Fruit fly (Drosophila melanogaster): ENCODE measurements around the gene Kaz.
A peak's percentile ranks its signal among the peaks of the same experiment; 100 is the strongest.

The Kaz gene

DNA sequence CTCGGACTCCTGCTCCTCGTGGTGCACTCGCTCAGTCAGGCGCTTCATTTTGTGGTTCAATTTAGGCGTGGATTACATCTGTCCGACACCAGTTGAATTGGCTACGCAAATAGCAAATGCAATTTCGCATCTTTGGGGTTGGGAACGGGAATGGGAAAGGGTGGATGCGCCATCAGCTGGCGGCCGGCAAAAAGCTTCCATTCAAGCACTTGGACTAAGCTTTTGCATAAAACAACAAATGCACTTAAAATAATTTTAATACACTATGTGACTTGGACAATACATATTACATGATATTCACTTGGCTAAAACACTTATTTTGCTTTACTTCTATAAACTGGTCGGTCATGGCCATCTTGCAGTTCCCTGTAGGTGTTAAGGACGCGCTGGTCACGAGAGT lies 26.4 kb upstream of the Kaz start, which contains the start of gene HDAC11:
HDAC11 (minus strand) TSS at position 101 of the 400 bp plus-strand sequence.
- no peak for TF ChIP-seq noc (tag; optimal IDR thresholded peaks at IDR 0.05)

dm6 chr3R:24851429-24851828 lies 21.7 kb upstream of the Kaz start, which contains the start of gene Nct:
Gene Nct, plus strand, starts transcription at chr3R:24851601.
- no peak for TF ChIP-seq noc (tag; optimal IDR thresholded peaks at IDR 0.05)

dm6 chr3R:24850420-24850819 lies 20.7 kb upstream of the Kaz start, which contains the start of gene CG7006:
Gene CG7006, plus strand, starts transcription at chr3R:24850627.
- TF ChIP-seq noc (tag; optimal IDR thresholded peaks at IDR 0.05), result no peak

DNA sequence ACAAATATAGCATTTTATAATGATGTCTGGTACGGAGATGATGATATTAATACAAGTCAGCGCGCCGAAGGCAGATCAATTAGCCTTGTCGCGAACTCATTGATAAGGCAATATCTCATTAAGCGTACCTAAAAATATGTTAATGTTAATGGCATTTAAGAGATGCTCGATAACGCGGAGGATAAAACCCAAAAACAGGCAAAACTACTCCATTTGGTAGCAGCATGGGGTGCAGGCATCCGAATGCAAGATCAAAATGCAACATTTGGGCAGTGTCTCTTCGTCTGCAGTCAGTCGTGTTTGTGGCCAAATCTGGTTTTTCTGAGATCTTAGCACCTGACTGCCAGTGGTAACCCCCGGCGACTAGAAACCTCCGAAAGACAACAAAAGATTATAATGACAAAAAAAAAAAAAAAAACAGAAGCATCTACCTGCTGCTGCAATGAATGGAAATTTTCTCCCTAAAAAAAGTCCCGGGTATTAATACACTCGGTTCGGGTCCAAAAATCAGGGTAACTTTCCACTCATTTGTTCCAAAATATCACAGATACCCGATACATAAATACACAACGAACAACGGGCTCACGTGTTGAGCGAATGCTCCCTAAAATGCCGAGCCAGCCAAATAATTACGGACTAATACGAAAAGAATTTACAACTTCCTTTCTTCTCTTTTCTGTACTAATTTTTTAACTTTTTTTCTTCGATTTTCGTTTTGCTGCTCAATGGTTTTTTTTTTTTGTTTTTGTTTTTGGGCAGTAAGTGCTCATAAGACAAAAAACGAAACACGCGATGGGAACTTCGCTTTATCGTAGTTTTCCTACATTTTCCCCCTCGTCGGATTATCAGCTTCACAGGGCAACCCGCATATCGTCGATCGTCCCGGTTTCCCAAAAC lies 16.4 kb upstream of the Kaz start:
- no peak for TF ChIP-seq noc (tag; optimal IDR thresholded peaks at IDR 0.05)

dm6 chr3R:24845148-24845547 lies 15.4 kb upstream of the Kaz start:
- peak; percentile 56 for TF ChIP-seq noc (tag; optimal IDR thresholded peaks at IDR 0.05)

dm6 chr3R:24841635-24842034 lies 11.9 kb upstream of the Kaz start, which contains the start of gene Esp:
Gene Esp, plus strand, starts transcription at chr3R:24841935.
- TF ChIP-seq noc (tag; optimal IDR thresholded peaks at IDR 0.05), result no peak

DNA sequence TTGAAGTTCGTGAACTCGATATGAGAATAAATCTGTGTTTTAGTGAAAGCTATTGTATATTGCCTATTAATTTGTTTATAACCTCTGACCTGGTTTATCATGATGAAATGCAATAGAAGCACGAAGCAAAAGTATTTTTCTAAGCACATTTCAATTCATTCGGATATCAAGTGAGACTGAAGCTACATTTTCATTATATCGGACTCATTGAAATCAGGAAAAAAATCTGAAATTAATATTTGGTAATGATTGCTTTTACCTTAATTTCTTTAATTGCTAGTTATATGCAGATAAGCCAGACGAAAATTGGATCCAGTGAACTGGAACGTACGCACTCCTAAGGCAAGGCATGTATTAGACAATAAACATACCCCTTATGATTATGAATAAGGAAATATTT lies 11.3 kb upstream of the Kaz start, which contains the start of gene CG33658:
CG33658 (minus strand) TSS at position 101 of the 400 bp plus-strand sequence.
- no peak for TF ChIP-seq noc (tag; optimal IDR thresholded peaks at IDR 0.05)

- no peak for TF ChIP-seq noc (tag; optimal IDR thresholded peaks at IDR 0.05)
These were observed 3.9 kb upstream of the Kaz start, which contains the start of gene sosie for dm6 chr3R:24833652-24834051. Gene sosie, plus strand, starts transcription at chr3R:24833952.

DNA sequence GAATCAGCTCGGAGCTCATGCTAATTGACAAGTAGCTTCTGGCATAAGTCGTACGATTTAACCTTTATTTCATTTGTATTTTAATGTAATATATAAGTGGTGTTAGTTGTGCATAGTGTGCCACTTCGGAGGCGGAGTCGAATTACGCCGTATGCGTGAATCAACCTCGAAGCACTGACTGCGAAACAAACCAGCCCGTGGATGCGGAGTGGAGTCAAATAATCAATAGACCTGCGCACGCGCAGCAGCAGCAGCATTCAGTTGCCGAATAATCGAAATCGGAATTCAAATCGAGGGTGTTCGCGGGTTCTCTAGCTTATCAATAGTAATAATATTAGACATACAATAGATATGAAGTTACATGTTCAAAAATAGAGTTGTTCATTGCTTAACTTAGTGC lies 1.5 kb downstream of the Kaz start, which contains the start of gene RabX4:
RabX4 (minus strand) TSS at position 176 of the 400 bp plus-strand sequence.
- no peak for TF ChIP-seq noc (tag; optimal IDR thresholded peaks at IDR 0.05)

- TF ChIP-seq noc (tag; optimal IDR thresholded peaks at IDR 0.05), result no peak
These were observed 4.2 kb downstream of the Kaz start, which contains the start of gene niki for dm6 chr3R:24825548-24825947. Gene niki, minus strand, starts transcription at chr3R:24825648.

DNA sequence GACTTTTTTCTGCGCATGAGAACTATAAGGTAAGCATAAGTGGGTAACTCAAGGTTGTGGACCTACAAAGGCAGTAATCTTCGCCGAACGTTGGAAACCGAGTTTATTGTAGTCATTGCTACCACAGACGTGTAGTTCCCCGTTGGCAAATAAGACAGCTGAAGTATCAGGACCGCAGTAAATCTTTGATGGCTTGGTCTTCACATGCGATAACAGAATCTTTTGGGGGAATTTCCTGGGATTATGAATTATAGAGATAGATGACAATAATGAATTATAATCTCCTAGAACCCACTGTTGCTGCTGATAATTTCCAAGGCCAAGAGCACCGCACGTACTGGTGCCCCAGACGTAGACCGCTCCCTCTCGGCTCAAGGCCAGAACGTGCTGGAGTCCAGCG lies 6.7 kb downstream of the Kaz start:
- TF ChIP-seq noc (tag; optimal IDR thresholded peaks at IDR 0.05), result no peak

- no peak for TF ChIP-seq noc (tag; optimal IDR thresholded peaks at IDR 0.05)
These were observed 12.5 kb downstream of the Kaz start, which contains the start of the genes CG5808 and Saf-B for dm6 chr3R:24816993-24817854. Gene CG5808, minus strand, starts transcription at chr3R:24817007. Gene Saf-B, plus strand, starts transcription at chr3R:24817464.

dm6 chr3R:24813637-24814301 lies 16.0 kb downstream of the Kaz start, which contains the start of the genes lili and CG34150:
Gene lili, minus strand, starts transcription at chr3R:24814012.
Gene CG34150, plus strand, starts transcription at chr3R:24814262.
- peak; percentile 57 for TF ChIP-seq noc (tag; optimal IDR thresholded peaks at IDR 0.05)

DNA sequence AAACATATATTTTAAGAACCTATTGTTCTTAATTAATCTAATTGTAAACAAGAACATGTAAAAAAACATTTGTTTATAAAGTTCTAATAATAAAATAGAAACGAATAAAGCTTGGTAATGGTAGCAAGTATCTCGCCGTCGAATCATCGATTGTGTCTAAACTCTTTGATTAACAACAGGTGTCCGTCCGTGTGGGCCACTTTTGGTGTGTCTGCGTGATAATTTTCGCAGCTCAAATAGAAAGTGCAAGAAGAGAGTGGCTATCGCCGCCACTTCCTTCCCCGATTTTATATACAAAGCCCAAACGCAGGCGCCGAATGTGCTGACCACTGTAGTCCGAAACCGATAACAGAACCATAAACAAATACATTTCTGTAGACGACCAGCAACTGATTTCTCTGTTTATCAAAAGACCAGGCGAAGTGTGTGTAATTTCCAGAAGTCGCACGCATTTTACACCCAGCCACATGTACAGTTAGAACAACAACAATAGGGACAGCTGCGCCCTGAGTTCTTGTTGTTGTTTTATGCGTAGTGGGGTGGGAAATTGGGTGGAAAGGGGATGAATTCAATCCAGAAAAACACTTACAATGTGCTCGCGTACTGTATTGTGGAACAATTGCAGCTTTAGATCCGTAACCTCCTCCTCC lies 16.6 kb downstream of the Kaz start:
- TF ChIP-seq noc (tag; optimal IDR thresholded peaks at IDR 0.05), result no peak

DNA sequence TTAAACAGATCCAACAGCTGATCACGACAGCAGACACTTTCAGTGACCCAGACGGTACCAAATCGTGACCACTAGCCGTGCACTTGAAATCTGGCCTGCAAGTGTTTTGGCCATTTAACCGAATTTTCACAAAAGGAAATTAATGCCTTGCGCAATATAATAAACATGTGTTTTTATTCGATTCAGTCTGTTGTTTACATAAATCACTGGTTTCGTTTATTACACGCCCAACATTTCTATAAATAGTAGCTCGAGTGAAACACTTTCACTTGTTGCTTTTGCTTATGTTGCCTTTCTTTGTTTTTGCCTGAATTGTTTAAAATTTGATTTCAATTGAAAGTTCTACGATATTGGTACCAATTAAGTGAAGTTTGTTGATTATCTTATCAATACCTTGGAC lies 17.4 kb downstream of the Kaz start:
- no peak for TF ChIP-seq noc (tag; optimal IDR thresholded peaks at IDR 0.05)
